Fruit fly (Drosophila melanogaster) whole organism, embryonic: ENCODE measurements around the gene CG34176.

Experiments
- B-H2 ChIP-seq: fragments of 200-800 bp; sonication (Bioruptor generic); optimal IDR thresholded peaks from 2 replicates; lab custom pipeline; 2018; ENCODE audit warnings: missing biosample characterization, mild to moderate bottlenecking, missing genetic modification characterization
- Bdp1 ChIP-seq: fragments of 200-800 bp; sonication (Bioruptor generic); optimal IDR thresholded peaks from 3 replicates; lab custom pipeline; 2016; ENCODE audit warnings: missing biosample characterization, missing genetic modification characterization
- CG10267 ChIP-seq: fragments of 200-800 bp; sonication (Bioruptor generic); optimal IDR thresholded peaks from 2 replicates; lab custom pipeline; 2018; ENCODE audit warnings: missing biosample characterization, mild to moderate bottlenecking, missing genetic modification characterization, moderate library complexity
- CG10959 ChIP-seq: fragments of 200-800 bp; sonication (Bioruptor generic); IDR thresholded peaks from 2 replicates; pipeline ENCODE4 v1.3.6; 2022; ENCODE audit warnings: missing biosample characterization, missing genetic modification characterization
- CG10979 ChIP-seq: fragments of 200-800 bp; sonication (Bioruptor generic); optimal IDR thresholded peaks from 2 replicates; lab custom pipeline; 2018; ENCODE audit warnings: missing biosample characterization, mild to moderate bottlenecking, missing genetic modification characterization, moderate library complexity
- CG11398 ChIP-seq: fragments of 200-800 bp; sonication (Bioruptor generic); optimal IDR thresholded peaks from 2 replicates; lab custom pipeline; 2016; ENCODE audit warnings: missing biosample characterization, missing genetic modification characterization
- CG13894 ChIP-seq: fragments of 200-800 bp; sonication (Bioruptor generic); optimal IDR thresholded peaks from 3 replicates; lab custom pipeline; 2018; ENCODE audit warnings: missing biosample characterization, mild to moderate bottlenecking, missing genetic modification characterization, moderate library complexity
- CG14965 ChIP-seq: fragments of 200-800 bp; sonication (Bioruptor generic); optimal IDR thresholded peaks from 2 replicates; lab custom pipeline; 2016; ENCODE audit warnings: missing biosample characterization, missing genetic modification characterization, borderline replicate concordance
- CG16779 ChIP-seq: fragments of 200-800 bp; sonication (Bioruptor generic); IDR thresholded peaks from 2 replicates; pipeline ENCODE4 v1.3.6; 2022; ENCODE audit warnings: missing biosample characterization, missing genetic modification characterization
- CG17568 ChIP-seq: fragments of 200-800 bp; sonication (Bioruptor generic); optimal IDR thresholded peaks from 2 replicates; lab custom pipeline; 2018; ENCODE audit warnings: missing biosample characterization, mild to moderate bottlenecking, missing genetic modification characterization, moderate library complexity
- CG17829 ChIP-seq: fragments of 200-800 bp; optimal IDR thresholded peaks from 2 replicates; lab custom pipeline; 2019; ENCODE audit warnings: missing biosample characterization, mild to moderate bottlenecking, missing genetic modification characterization, moderate library complexity
- CG1792 ChIP-seq: fragments of 200-800 bp; sonication (Bioruptor generic); optimal IDR thresholded peaks from 2 replicates; lab custom pipeline; 2016; ENCODE audit warnings: missing biosample characterization, missing genetic modification characterization
- CG30431 ChIP-seq: fragments of 200-800 bp; sonication (Bioruptor generic); optimal IDR thresholded peaks from 2 replicates; lab custom pipeline; 2017; ENCODE audit warnings: missing biosample characterization, missing genetic modification characterization
- CG31224 ChIP-seq: fragments of 200-800 bp; sonication (Bioruptor generic); IDR thresholded peaks from 2 replicates; pipeline ENCODE4 v1.3.6; 2022; ENCODE audit warnings: missing biosample characterization, missing genetic modification characterization
- CG4424 ChIP-seq: fragments of 200-800 bp; sonication (Bioruptor generic); optimal IDR thresholded peaks from 3 replicates; lab custom pipeline; 2016; ENCODE audit warnings: missing biosample characterization, missing genetic modification characterization
- CG6272 ChIP-seq: fragments of 200-800 bp; sonication (Bioruptor generic); IDR thresholded peaks from 2 replicates; pipeline ENCODE4 v1.3.6; 2022; ENCODE audit warnings: missing biosample characterization, missing genetic modification characterization
- CG6813 ChIP-seq: fragments of 200-800 bp; sonication (Bioruptor generic); optimal IDR thresholded peaks from 2 replicates; lab custom pipeline; 2017; ENCODE audit warnings: missing biosample characterization, missing genetic modification characterization, mild to moderate bottlenecking, moderate library complexity, missing genetic modification reagents
- CG7271 ChIP-seq: fragments of 200-800 bp; sonication (Bioruptor generic); optimal IDR thresholded peaks from 2 replicates; lab custom pipeline; 2018; ENCODE audit warnings: missing biosample characterization, mild to moderate bottlenecking, missing genetic modification characterization, moderate library complexity
- CG7786 ChIP-seq: fragments of 200-800 bp; sonication (Bioruptor generic); optimal IDR thresholded peaks from 2 replicates; lab custom pipeline; 2016; ENCODE audit warnings: missing biosample characterization, missing genetic modification characterization
- CG8290 ChIP-seq, 3 experiments: fragments of 200-800 bp; sonication (Bioruptor generic); optimal IDR thresholded peaks; 2 replicates each; lab custom pipeline; 2016 to 2019; ENCODE audit warnings: missing biosample characterization in 3 of 3, missing genetic modification characterization in 3 of 3, mild to moderate bottlenecking in 2 of 3, moderate library complexity in 1 of 3
- CG8944 ChIP-seq: fragments of 200-800 bp; sonication (Bioruptor generic); optimal IDR thresholded peaks from 3 replicates; lab custom pipeline; 2016; ENCODE audit warnings: missing biosample characterization, missing genetic modification characterization
- CG9437 ChIP-seq: fragments of 200-800 bp; sonication (Bioruptor generic); optimal IDR thresholded peaks from 2 replicates; lab custom pipeline; 2018; ENCODE audit warnings: missing biosample characterization, mild to moderate bottlenecking, missing genetic modification characterization
- CG9797 ChIP-seq: fragments of 200-800 bp; sonication (Bioruptor generic); optimal IDR thresholded peaks from 3 replicates; lab custom pipeline; 2018; ENCODE audit warnings: missing biosample characterization, mild to moderate bottlenecking, missing genetic modification characterization
- CG9932 ChIP-seq: fragments of 200-800 bp; sonication (Bioruptor generic); IDR thresholded peaks from 2 replicates; pipeline ENCODE4 v1.3.6; 2022; ENCODE audit warnings: missing biosample characterization, missing genetic modification characterization
- Dbx ChIP-seq: fragments of 200-800 bp; sonication (Bioruptor generic); IDR thresholded peaks from 3 replicates; pipeline ENCODE4 v1.3.6; 2022; ENCODE audit warnings: missing biosample characterization, missing genetic modification characterization
- Dip3 ChIP-seq: fragments of 200-800 bp; sonication (Bioruptor generic); optimal IDR thresholded peaks from 3 replicates; lab custom pipeline; 2016; ENCODE audit warnings: missing biosample characterization, missing genetic modification characterization
- Doc2 ChIP-seq: fragments of 200-800 bp; sonication (Bioruptor generic); IDR thresholded peaks from 2 replicates; pipeline ENCODE4 v1.3.6; 2022; ENCODE audit warnings: missing biosample characterization, missing genetic modification characterization
- E2f2 ChIP-seq: fragments of 200-800 bp; sonication (Bioruptor generic); IDR thresholded peaks from 2 replicates; pipeline ENCODE4 v1.3.6; 2022; ENCODE audit warnings: missing biosample characterization, missing genetic modification characterization
- Fer3 ChIP-seq: fragments of 200-800 bp; sonication (Bioruptor generic); optimal IDR thresholded peaks from 2 replicates; lab custom pipeline; 2018; ENCODE audit warnings: missing biosample characterization, mild to moderate bottlenecking, missing genetic modification characterization, moderate library complexity
- HmgD ChIP-seq: fragments of 200-800 bp; sonication (Bioruptor generic); optimal IDR thresholded peaks from 3 replicates; lab custom pipeline; 2016; ENCODE audit warnings: missing biosample characterization, missing genetic modification characterization
- Kr ChIP-seq: fragments of 200-800 bp; sonication (Bioruptor generic); optimal IDR thresholded peaks from 2 replicates; lab custom pipeline; 2017; ENCODE audit warnings: missing biosample characterization, mild to moderate bottlenecking, missing genetic modification characterization
- NFAT ChIP-seq: fragments of 200-800 bp; sonication (Bioruptor generic); IDR thresholded peaks from 2 replicates; pipeline ENCODE4 v1.3.6; 2022; ENCODE audit warnings: missing biosample characterization, missing genetic modification characterization
- Oaz ChIP-seq: fragments of 200-800 bp; sonication (Bioruptor generic); IDR thresholded peaks from 2 replicates; pipeline ENCODE4 v1.3.6; 2022; ENCODE audit warnings: missing biosample characterization, missing genetic modification characterization
- Optix ChIP-seq: fragments of 200-800 bp; sonication (Bioruptor generic); IDR thresholded peaks from 3 replicates; pipeline ENCODE4 v1.3.6; 2022; ENCODE audit warnings: missing biosample characterization, missing genetic modification characterization
- Ravus ChIP-seq: fragments of 200-800 bp; sonication (Bioruptor generic); IDR thresholded peaks from 2 replicates; pipeline ENCODE4 v1.3.6; 2022; ENCODE audit warnings: missing biosample characterization, missing genetic modification characterization
- Spps ChIP-seq: fragments of 200-800 bp; sonication (Bioruptor generic); optimal IDR thresholded peaks from 2 replicates; lab custom pipeline; 2018; ENCODE audit warnings: missing biosample characterization, mild to moderate bottlenecking, missing genetic modification characterization
- Sry-δ ChIP-seq: fragments of 200-800 bp; sonication (Bioruptor generic); optimal IDR thresholded peaks from 2 replicates; lab custom pipeline; 2016; ENCODE audit warnings: missing biosample characterization, missing genetic modification characterization
- Ssrp ChIP-seq: fragments of 200-800 bp; sonication (Bioruptor generic); optimal IDR thresholded peaks from 2 replicates; lab custom pipeline; 2018; ENCODE audit warnings: missing biosample characterization, mild to moderate bottlenecking, missing genetic modification characterization, moderate library complexity
- Usf ChIP-seq: fragments of 200-800 bp; sonication (Bioruptor generic); optimal IDR thresholded peaks from 2 replicates; lab custom pipeline; 2017; ENCODE audit warnings: missing genotype, missing biosample characterization, missing genetic modification characterization
- Xbp1 ChIP-seq: fragments of 200-800 bp; sonication (Bioruptor generic); optimal IDR thresholded peaks from 3 replicates; lab custom pipeline; 2016; ENCODE audit warnings: missing biosample characterization, mild to moderate bottlenecking, missing genetic modification characterization
- ab ChIP-seq: fragments of 200-800 bp; sonication (Bioruptor generic); optimal IDR thresholded peaks from 2 replicates; lab custom pipeline; 2016; ENCODE audit warnings: missing biosample characterization, missing genetic modification characterization
- grn ChIP-seq: fragments of 200-800 bp; sonication (Bioruptor generic); optimal IDR thresholded peaks from 3 replicates; lab custom pipeline; 2017; ENCODE audit warnings: missing biosample characterization, missing genetic modification characterization
- inv ChIP-seq: fragments of 200-800 bp; sonication (Bioruptor generic); IDR thresholded peaks from 2 replicates; pipeline ENCODE4 v1.3.6; 2022; ENCODE audit warnings: missing biosample characterization, missing genetic modification characterization; ENCODE audit not compliant: partially characterized antibody
- pan ChIP-seq, 4 experiments: fragments of >200 bp in 3 of 4; fragments of 200-800 bp in 1 of 4; sonication (Bioruptor generic) in 1 of 4; optimal IDR thresholded peaks in 3 of 4; IDR thresholded peaks in 1 of 4; 2 replicates each; pipeline versions ENCODE4 v1.3.6 to Lab custom; 2017 to 2022; ENCODE audit warnings: missing biosample characterization in 2 of 4, missing genetic modification characterization in 2 of 4, mixed read lengths in 1 of 4
- ranshi ChIP-seq: fragments of 200-800 bp; sonication (Bioruptor generic); IDR thresholded peaks from 2 replicates; pipeline ENCODE4 v1.3.6; 2022; ENCODE audit warnings: missing biosample characterization, missing genetic modification characterization
- ro ChIP-seq: fragments of 200-800 bp; sonication (Bioruptor generic); IDR thresholded peaks from 2 replicates; pipeline ENCODE4 v1.3.6; 2022; ENCODE audit warnings: missing biosample characterization, missing genetic modification characterization
- salm ChIP-seq: fragments of 200-800 bp; sonication (Bioruptor generic); optimal IDR thresholded peaks from 2 replicates; lab custom pipeline; 2018; ENCODE audit warnings: missing biosample characterization, mild to moderate bottlenecking, missing genetic modification characterization
- seq ChIP-seq: fragments of 200-800 bp; sonication (Bioruptor generic); IDR thresholded peaks from 2 replicates; pipeline ENCODE4 v1.3.6; 2022; ENCODE audit warnings: missing biosample characterization, missing genetic modification characterization
- yki ChIP-seq: fragments of >200 bp; optimal IDR thresholded peaks from 3 replicates; lab custom pipeline; 2018
- zfh1 ChIP-seq: fragments of 200-800 bp; sonication (Bioruptor generic); IDR thresholded peaks from 3 replicates; pipeline ENCODE4 v1.3.6; 2022; ENCODE audit warnings: missing biosample characterization, missing genetic modification characterization

Gene CG34176

DNA sequence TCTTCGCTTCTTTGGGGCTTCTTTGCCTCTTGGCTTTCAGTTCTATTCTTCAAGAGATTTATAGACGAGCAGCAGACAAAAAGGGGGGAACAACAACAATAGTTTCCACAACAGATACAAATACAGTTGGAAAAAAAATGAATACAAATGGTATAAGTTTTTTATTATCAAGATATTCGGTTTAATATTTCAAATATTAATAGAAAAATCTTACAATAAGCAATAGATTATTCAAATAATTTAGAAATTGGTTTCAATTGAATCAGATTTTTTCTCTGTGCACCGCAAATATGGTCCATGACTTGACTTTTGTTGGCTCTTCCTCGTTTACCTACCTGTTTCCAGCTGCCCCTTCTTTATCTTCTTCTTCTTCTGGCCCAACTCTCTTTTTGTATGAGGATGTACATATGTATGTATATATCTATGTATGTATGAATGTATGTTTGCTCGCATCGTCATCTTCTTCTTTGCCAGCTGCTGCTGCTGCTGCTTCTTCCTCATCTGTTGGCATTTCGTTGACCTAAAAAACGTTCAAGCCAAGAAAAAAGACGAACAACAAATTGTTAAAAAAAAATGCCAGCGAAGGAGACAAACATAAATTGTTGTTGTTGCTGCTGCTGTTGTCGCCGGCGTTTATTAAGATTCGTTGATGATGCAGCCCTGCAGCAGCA is 49.7 kb downstream of the CG34176 start (continued):
- TF ChIP-seq Ssrp (tag; lab: Kevin White, UChicago), result peak; percentile 77
- peak; percentile 36; the same call in 1 of the 2 replicates for TF ChIP-seq ro (GFP tag; lab: Robert Waterston, UW)
- no peak for TF ChIP-seq CG16779 (GFP tag; lab: Robert Waterston, UW)
- no peak for TF ChIP-seq yki
- peak; percentile 40; the same call in 1 of the 2 replicates for TF ChIP-seq seq (GFP tag; lab: Robert Waterston, UW)
- no peak for TF ChIP-seq pan (optimal IDR thresholded peaks at IDR 0.05; lab: Kevin White, UChicago)
- no peak for TF ChIP-seq pan (GFP tag; optimal IDR thresholded peaks at IDR 0.05 in 1 of 2, IDR thresholded peaks at IDR 0.05 in 1 of 2)
- peak; percentile 46 for TF ChIP-seq Usf
- TF ChIP-seq CG8944, result no peak
- no peak for TF ChIP-seq CG7786 (GFP tag; lab: Kevin White, UChicago)
- TF ChIP-seq CG31224 (GFP tag; lab: Robert Waterston, UW), result peak; percentile 41; the same call in 1 of the 2 replicates
- TF ChIP-seq Oaz (GFP tag; lab: Robert Waterston, UW), result no peak
- peak; percentile 42 for TF ChIP-seq CG8290 (GFP tag; optimal IDR thresholded peaks at IDR 0.05; lab: Kevin White, UChicago)
- no peak for TF ChIP-seq CG8290 (tag; optimal IDR thresholded peaks at IDR 0.05; lab: Kevin White, UChicago)
- no peak for TF ChIP-seq Dip3 (GFP tag; lab: Kevin White, UChicago)
- TF ChIP-seq Doc2, result no peak
- peak; percentile 44 for TF ChIP-seq Xbp1
- TF ChIP-seq Dbx (GFP tag; lab: Robert Waterston, UW), result 0 out of 3 replicates have a peak, but pooled peaks have one; percentile 33
- TF ChIP-seq CG1792 (GFP tag; lab: Kevin White, UChicago), result no peak
- TF ChIP-seq CG9437 (GFP tag; lab: Kevin White, UChicago), result peak; percentile 53
- no peak for TF ChIP-seq Bdp1 (GFP tag; lab: Kevin White, UChicago)
- no peak for TF ChIP-seq inv (GFP tag; lab: Robert Waterston, UW)
- TF ChIP-seq grn (GFP tag; lab: Kevin White, UChicago), result no peak
- peak; percentile 37 for TF ChIP-seq CG7271
- TF ChIP-seq CG17829 (tag; lab: Kevin White, UChicago), result peak; percentile 82
- TF ChIP-seq ranshi (GFP tag; lab: Robert Waterston, UW), result peak; percentile 54; the same call in 1 of the 2 replicates
- no peak for TF ChIP-seq B-H2 (GFP tag; lab: Kevin White, UChicago)
- TF ChIP-seq salm, result peak; percentile 51
- peak; percentile 83 for TF ChIP-seq zfh1 (GFP tag; lab: Robert Waterston, UW)
- TF ChIP-seq CG14965 (GFP tag; lab: Kevin White, UChicago), result no peak
- TF ChIP-seq CG4424 (GFP tag; lab: Kevin White, UChicago), result peak; percentile 66
- no peak for TF ChIP-seq Optix (GFP tag; lab: Robert Waterston, UW)
- TF ChIP-seq CG6813 (GFP tag; lab: Kevin White, UChicago), result peak; percentile 38
- TF ChIP-seq E2f2 (GFP tag; lab: Robert Waterston, UW), result no peak
- no peak for TF ChIP-seq CG13894 (tag; lab: Kevin White, UChicago)
- TF ChIP-seq NFAT (GFP tag; lab: Robert Waterston, UW), result no peak
- no peak for TF ChIP-seq HmgD (GFP tag; lab: Kevin White, UChicago)
- no peak for TF ChIP-seq Ravus (GFP tag; lab: Robert Waterston, UW)
- TF ChIP-seq CG9797, result no peak
- peak; percentile 10 for TF ChIP-seq CG30431 (GFP tag; lab: Kevin White, UChicago)
- TF ChIP-seq ab, result no peak
- peak; percentile 48; the same call in 1 of the 2 replicates for TF ChIP-seq CG10959 (GFP tag; lab: Robert Waterston, UW)
- TF ChIP-seq Kr (GFP tag; lab: Kevin White, UChicago), result peak; percentile 65
- TF ChIP-seq Spps, result peak; percentile 73
- no peak for TF ChIP-seq Sry-δ (GFP tag; lab: Kevin White, UChicago)
- no peak for TF ChIP-seq CG9932
- peak; percentile 56 for TF ChIP-seq CG17568 (GFP tag; lab: Kevin White, UChicago)
- TF ChIP-seq CG6272 (GFP tag; lab: Robert Waterston, UW), result no peak
- TF ChIP-seq Fer3 (tag; lab: Kevin White, UChicago), result peak; percentile 31
- TF ChIP-seq CG10267 (tag; lab: Kevin White, UChicago), result peak; percentile 75
- peak; percentile 88 for TF ChIP-seq CG10979 (tag; lab: Kevin White, UChicago)
- no peak for TF ChIP-seq CG11398 (GFP tag; lab: Kevin White, UChicago)
